Fruit fly (Drosophila melanogaster) whole organism, embryonic: Measurements from ENCODE around the gene CG10064.
A peak's percentile ranks its signal among the peaks of the same experiment; 100 is the strongest.

Experiments used
- Atf-2 ChIP-seq: fragments of 200-800 bp; sonication (Bioruptor generic); optimal IDR thresholded peaks from 2 replicates; lab custom pipeline; 2016; ENCODE audit warnings: missing biosample characterization, missing genetic modification characterization
- BEAF-32 ChIP-seq: fragments of 200-800 bp; sonication (Bioruptor generic); optimal IDR thresholded peaks from 3 replicates; lab custom pipeline; 2017; ENCODE audit warnings: missing biosample characterization, missing genetic modification characterization, mild to moderate bottlenecking, moderate library complexity, missing genetic modification reagents
- CG10543 ChIP-seq: fragments of 200-800 bp; sonication (Bioruptor generic); optimal IDR thresholded peaks from 3 replicates; lab custom pipeline; 2017; ENCODE audit warnings: missing biosample characterization, mild to moderate bottlenecking, missing genetic modification characterization, moderate library complexity
- CG12104 ChIP-seq: fragments of 200-800 bp; sonication (Bioruptor generic); optimal IDR thresholded peaks from 3 replicates; lab custom pipeline; 2016; ENCODE audit warnings: missing biosample characterization, missing genetic modification characterization
- CG12659 ChIP-seq: fragments of 200-800 bp; sonication (Bioruptor generic); optimal IDR thresholded peaks from 3 replicates; lab custom pipeline; 2017; ENCODE audit warnings: mild to moderate bottlenecking, missing biosample characterization, missing genetic modification reagents, missing genetic modification characterization
- CG13287 ChIP-seq: fragments of 200-800 bp; sonication (Bioruptor generic); IDR thresholded peaks from 2 replicates; pipeline ENCODE4 v1.3.6; 2022; ENCODE audit warnings: missing biosample characterization, missing genetic modification characterization; ENCODE audit not compliant: partially characterized antibody
- CG14710 ChIP-seq: fragments of 200-800 bp; sonication (Bioruptor generic); optimal IDR thresholded peaks from 3 replicates; lab custom pipeline; 2019; ENCODE audit warnings: missing biosample characterization, mild to moderate bottlenecking, missing genetic modification characterization, moderate library complexity
- CG17612 ChIP-seq: fragments of 200-800 bp; sonication (Bioruptor generic); IDR thresholded peaks from 2 replicates; pipeline ENCODE4 v1.3.6; 2022; ENCODE audit warnings: missing biosample characterization, missing genetic modification characterization
- CG2202 ChIP-seq: fragments of 200-800 bp; sonication (Bioruptor generic); optimal IDR thresholded peaks from 2 replicates; lab custom pipeline; 2018; ENCODE audit warnings: missing biosample characterization, mild to moderate bottlenecking, missing genetic modification characterization
- CG2889 ChIP-seq: fragments of 200-800 bp; sonication (Bioruptor generic); IDR thresholded peaks from 3 replicates; pipeline ENCODE4 v1.3.6; 2022; ENCODE audit warnings: missing biosample characterization, missing genetic modification characterization
- CG30020 ChIP-seq: fragments of 200-800 bp; optimal IDR thresholded peaks from 2 replicates; lab custom pipeline; 2019; ENCODE audit warnings: missing biosample characterization, mild to moderate bottlenecking, missing genetic modification characterization, moderate library complexity
- CG31388 ChIP-seq: fragments of 200-800 bp; sonication (Bioruptor generic); optimal IDR thresholded peaks from 2 replicates; lab custom pipeline; 2016; ENCODE audit warnings: missing biosample characterization, missing genetic modification characterization
- CG31441 ChIP-seq: fragments of 200-800 bp; sonication (Bioruptor generic); IDR thresholded peaks from 2 replicates; pipeline ENCODE4 v1.3.6; 2022; ENCODE audit warnings: missing biosample characterization, missing genetic modification characterization
- CG34376 ChIP-seq: fragments of 200-800 bp; sonication (Bioruptor generic); optimal IDR thresholded peaks from 2 replicates; lab custom pipeline; 2018; ENCODE audit warnings: missing biosample characterization, mild to moderate bottlenecking, missing genetic modification characterization
- CG3726 ChIP-seq: fragments of 200-800 bp; sonication (Bioruptor generic); IDR thresholded peaks from 3 replicates; pipeline ENCODE4, ENCODE4 v1.3.6; 2022; ENCODE audit warnings: missing biosample characterization, missing genetic modification characterization
- CG3838 ChIP-seq: fragments of 200-800 bp; sonication (Bioruptor generic); optimal IDR thresholded peaks from 3 replicates; lab custom pipeline; 2016; ENCODE audit warnings: missing biosample characterization, missing genetic modification characterization
- CG4617 ChIP-seq: fragments of 200-800 bp; sonication (Bioruptor generic); optimal IDR thresholded peaks from 3 replicates; lab custom pipeline; 2016; ENCODE audit warnings: missing biosample characterization, missing genetic modification characterization, borderline replicate concordance
- CG6689 ChIP-seq: fragments of 200-800 bp; sonication (Bioruptor generic); IDR thresholded peaks from 2 replicates; pipeline ENCODE4 v1.3.6; 2022; ENCODE audit warnings: missing biosample characterization, missing genetic modification characterization
- D19A ChIP-seq: fragments of 200-800 bp; optimal IDR thresholded peaks from 3 replicates; lab custom pipeline; 2019; ENCODE audit warnings: missing biosample characterization, mild to moderate bottlenecking, missing genetic modification characterization, moderate library complexity
- Dp ChIP-seq: fragments of 200-800 bp; sonication (Bioruptor generic); optimal IDR thresholded peaks from 2 replicates; lab custom pipeline; 2018; ENCODE audit warnings: missing biosample characterization, mild to moderate bottlenecking, missing genetic modification characterization, moderate library complexity
- Eip74EF ChIP-seq, 2 experiments: fragments of 200-800 bp in 1 of 2; fragments of >200 bp in 1 of 2; sonication (Bioruptor generic) in 1 of 2; optimal IDR thresholded peaks; 2 replicates each; lab custom pipeline; 2017 to 2019; ENCODE audit warnings: missing biosample characterization in 2 of 2, missing genetic modification characterization in 2 of 2, mild to moderate bottlenecking in 1 of 2, moderate library complexity in 1 of 2
- Elba2 ChIP-seq: fragments of 200-800 bp; sonication (Bioruptor generic); optimal IDR thresholded peaks from 3 replicates; lab custom pipeline; 2016; ENCODE audit warnings: missing biosample characterization, missing genetic modification characterization
- Ets65A ChIP-seq: fragments of 200-800 bp; sonication (Bioruptor generic); peaks from one replicate; lab custom pipeline; 2016; ENCODE audit warnings: missing biosample characterization, missing genetic modification characterization
- Hand ChIP-seq: fragments of 200-800 bp; sonication (Bioruptor generic); optimal IDR thresholded peaks from 2 replicates; lab custom pipeline; 2017; ENCODE audit warnings: mild to moderate bottlenecking, missing biosample characterization, missing genetic modification reagents, missing genetic modification characterization
- MESR4 ChIP-seq: fragments of 200-800 bp; sonication (Bioruptor generic); optimal IDR thresholded peaks from 2 replicates; lab custom pipeline; 2018; ENCODE audit warnings: missing biosample characterization, mild to moderate bottlenecking, missing genetic modification characterization, moderate library complexity
- NC2α ChIP-seq: fragments of 200-800 bp; sonication (Bioruptor generic); optimal IDR thresholded peaks from 2 replicates; lab custom pipeline; 2016; ENCODE audit warnings: missing biosample characterization, missing genetic modification characterization
- Pdp1 ChIP-seq, 2 experiments: fragments of 200-800 bp; sonication (Bioruptor generic); optimal IDR thresholded peaks; 3 replicates each; lab custom pipeline; 2016; ENCODE audit warnings: missing biosample characterization in 2 of 2, missing genetic modification characterization in 2 of 2, mild to moderate bottlenecking in 1 of 2, moderate library complexity in 1 of 2
- Ptx1 ChIP-seq: fragments of 200-800 bp; sonication (Bioruptor generic); IDR thresholded peaks from 2 replicates; pipeline ENCODE4 v1.3.6; 2022; ENCODE audit warnings: missing biosample characterization, missing genetic modification characterization
- ato ChIP-seq: fragments of 200-800 bp; sonication (Bioruptor generic); IDR thresholded peaks from 2 replicates; pipeline ENCODE4 v1.3.6; 2022; ENCODE audit warnings: missing biosample characterization, missing genetic modification characterization; ENCODE audit not compliant: partially characterized antibody
- bbx ChIP-seq: fragments of 200-800 bp; sonication (Bioruptor generic); IDR thresholded peaks from 2 replicates; pipeline ENCODE4 v1.3.6; 2022; ENCODE audit warnings: missing biosample characterization, missing genetic modification characterization; ENCODE audit not compliant: partially characterized antibody
- chm ChIP-seq: fragments of 200-800 bp; sonication (Bioruptor generic); IDR thresholded peaks from 2 replicates; pipeline ENCODE4 v1.3.6; 2022; ENCODE audit warnings: missing biosample characterization, missing genetic modification characterization
- corto ChIP-seq: fragments of 200-800 bp; sonication (Bioruptor generic); optimal IDR thresholded peaks from 2 replicates; lab custom pipeline; 2016; ENCODE audit warnings: missing biosample characterization, mild to moderate bottlenecking, missing genetic modification characterization, moderate library complexity
- crp ChIP-seq, 2 experiments: fragments of 200-800 bp; sonication (Bioruptor generic); optimal IDR thresholded peaks; 2 replicates in 1 of 2; 3 replicates in 1 of 2; lab custom pipeline; 2017; ENCODE audit warnings: missing biosample characterization in 2 of 2, missing genetic modification characterization in 2 of 2, mild to moderate bottlenecking in 1 of 2, moderate library complexity in 1 of 2
- exex ChIP-seq: fragments of 200-800 bp; sonication (Bioruptor generic); optimal IDR thresholded peaks from 4 replicates; lab custom pipeline; 2018; ENCODE audit warnings: missing biosample characterization, mild to moderate bottlenecking, missing genetic modification characterization, moderate library complexity
- fru ChIP-seq: fragments of >200 bp; optimal IDR thresholded peaks from 2 replicates; lab custom pipeline; 2017
- gfzf ChIP-seq: fragments of 200-800 bp; sonication (Bioruptor generic); optimal IDR thresholded peaks from 2 replicates; lab custom pipeline; 2016; ENCODE audit warnings: missing biosample characterization, mild to moderate bottlenecking, missing genetic modification characterization, moderate library complexity
- grn ChIP-seq: fragments of 200-800 bp; sonication (Bioruptor generic); optimal IDR thresholded peaks from 3 replicates; lab custom pipeline; 2017; ENCODE audit warnings: missing biosample characterization, missing genetic modification characterization
- kni ChIP-seq: fragments of 200-800 bp; sonication (Bioruptor generic); optimal IDR thresholded peaks from 3 replicates; lab custom pipeline; 2017; ENCODE audit warnings: mild to moderate bottlenecking, missing biosample characterization, missing genetic modification reagents, missing genetic modification characterization
- lilli ChIP-seq: fragments of 200-800 bp; sonication (Bioruptor generic); optimal IDR thresholded peaks from 3 replicates; lab custom pipeline; 2016; ENCODE audit warnings: missing biosample characterization, missing genetic modification characterization
- nmo ChIP-seq: fragments of 200-800 bp; sonication (Bioruptor generic); optimal IDR thresholded peaks from 2 replicates; lab custom pipeline; 2018; ENCODE audit warnings: missing biosample characterization, mild to moderate bottlenecking, missing genetic modification characterization, moderate library complexity
- pzg ChIP-seq: fragments of 200-800 bp; sonication (Bioruptor generic); optimal IDR thresholded peaks from 3 replicates; lab custom pipeline; 2018; ENCODE audit warnings: missing biosample characterization, mild to moderate bottlenecking, missing genetic modification characterization, moderate library complexity
- ranshi ChIP-seq: fragments of 200-800 bp; sonication (Bioruptor generic); IDR thresholded peaks from 2 replicates; pipeline ENCODE4 v1.3.6; 2022; ENCODE audit warnings: missing biosample characterization, missing genetic modification characterization
- sens ChIP-seq: fragments of 200-800 bp; sonication (Bioruptor generic); peaks from one replicate; lab custom pipeline; 2016; ENCODE audit warnings: missing biosample characterization, missing genetic modification characterization
- trem ChIP-seq: fragments of 200-800 bp; optimal IDR thresholded peaks from 3 replicates; lab custom pipeline; 2019; ENCODE audit warnings: missing biosample characterization, mild to moderate bottlenecking, missing genetic modification characterization, moderate library complexity
- unc-4 ChIP-seq: fragments of 200-800 bp; sonication (Bioruptor generic); IDR thresholded peaks from 2 replicates; pipeline ENCODE4 v1.3.6; 2022; ENCODE audit warnings: missing biosample characterization, missing genetic modification characterization; ENCODE audit not compliant: partially characterized antibody
- wek ChIP-seq: fragments of 200-800 bp; sonication (Bioruptor generic); optimal IDR thresholded peaks from 3 replicates; lab custom pipeline; 2018; ENCODE audit warnings: missing biosample characterization, mild to moderate bottlenecking, missing genetic modification characterization, moderate library complexity

The CG10064 gene

dm6 chr3L:6961992-6962570 lies 5.6 kb downstream of the CG10064 start:
- TF ChIP-seq grn (GFP tag; lab: Kevin White, UChicago) (peak; percentile 50), corto (GFP tag; lab: Kevin White, UChicago) (peak; percentile 16), exex (tag; lab: Kevin White, UChicago) (peak; percentile 71), Pdp1 (GFP tag; optimal IDR thresholded peaks at IDR 0.05; lab: Kevin White, UChicago) (peak in 1 of 2 experiments; percentile 73), CG34376 (GFP tag; lab: Kevin White, UChicago) (peak; percentile 53), CG3838 (no peak), lilli (no peak), chm (no peak), Ets65A (peak; percentile 75), Hand (GFP tag; lab: Kevin White, UChicago) (no peak), unc-4 (GFP tag; lab: Robert Waterston, UW) (no peak)

- TF ChIP-seq MESR4 (GFP tag; lab: Kevin White, UChicago) (peak; percentile 51), CG12104 (GFP tag; lab: Kevin White, UChicago) (no peak), pzg (GFP tag; lab: Kevin White, UChicago) (peak; percentile 35), wek (no peak), Eip74EF (GFP tag; optimal IDR thresholded peaks at IDR 0.05; lab: Kevin White, UChicago) (no peak), crp (GFP tag; optimal IDR thresholded peaks at IDR 0.05; lab: Kevin White, UChicago) (peak; percentile 57 to 90), CG3726 (GFP tag; lab: Robert Waterston, UW) (no peak), CG2889 (GFP tag; lab: Robert Waterston, UW) (no peak), Pdp1 (GFP tag; optimal IDR thresholded peaks at IDR 0.05; lab: Kevin White, UChicago) (peak in 1 of 2 experiments; percentile 79), D19A (tag; lab: Kevin White, UChicago) (no peak), CG17612 (GFP tag; lab: Robert Waterston, UW) (no peak), CG31441 (GFP tag; lab: Robert Waterston, UW) (0 out of 2 replicates have a peak, but pooled peaks have one; percentile 21), CG14710 (tag; lab: Kevin White, UChicago) (peak; percentile 53), Ptx1 (GFP tag; lab: Robert Waterston, UW) (no peak), Atf-2 (no peak), CG10543 (GFP tag; lab: Kevin White, UChicago) (no peak), BEAF-32 (peak; percentile 1), Elba2 (GFP tag; lab: Kevin White, UChicago) (peak; percentile 42), CG2202 (tag; lab: Kevin White, UChicago) (no peak), bbx (GFP tag; lab: Robert Waterston, UW) (peak; percentile 68), gfzf (GFP tag; lab: Kevin White, UChicago) (peak; percentile 50), CG30020 (no peak), CG4617 (GFP tag; lab: Kevin White, UChicago) (peak; percentile 27), trem (tag; lab: Kevin White, UChicago) (peak; percentile 98), CG6689 (GFP tag; lab: Robert Waterston, UW) (no peak), NC2α (GFP tag; lab: Kevin White, UChicago) (no peak), Hand (GFP tag; lab: Kevin White, UChicago) (no peak), Dp (GFP tag; lab: Kevin White, UChicago) (peak; percentile 3), CG12659 (GFP tag; lab: Kevin White, UChicago) (peak; percentile 1), CG13287 (GFP tag; lab: Robert Waterston, UW) (peak; percentile 18; the same call in 1 of the 2 replicates), CG31388 (GFP tag; lab: Kevin White, UChicago) (no peak), ranshi (GFP tag; lab: Robert Waterston, UW) (no peak), ato (GFP tag; lab: Robert Waterston, UW) (no peak; the same call in 1 of the 2 replicates), sens (GFP tag; lab: Kevin White, UChicago) (peak; percentile 57), nmo (peak; percentile 1), kni (GFP tag; lab: Kevin White, UChicago) (no peak), fru (no peak), CG34376 (GFP tag; lab: Kevin White, UChicago) (no peak)
Observed at dm6 chr3L:6957753-6958420, 9.8 kb downstream of the CG10064 start, which contains the start of the genes Uqcc1 and Surf1. Gene Uqcc1 (minus strand): TSS chr3L:6958108. Gene Surf1 (plus strand): TSS chr3L:6958346.
